Fruit fly (Drosophila melanogaster): Measurements from ENCODE around the gene Efa6.

Gene Efa6

DNA sequence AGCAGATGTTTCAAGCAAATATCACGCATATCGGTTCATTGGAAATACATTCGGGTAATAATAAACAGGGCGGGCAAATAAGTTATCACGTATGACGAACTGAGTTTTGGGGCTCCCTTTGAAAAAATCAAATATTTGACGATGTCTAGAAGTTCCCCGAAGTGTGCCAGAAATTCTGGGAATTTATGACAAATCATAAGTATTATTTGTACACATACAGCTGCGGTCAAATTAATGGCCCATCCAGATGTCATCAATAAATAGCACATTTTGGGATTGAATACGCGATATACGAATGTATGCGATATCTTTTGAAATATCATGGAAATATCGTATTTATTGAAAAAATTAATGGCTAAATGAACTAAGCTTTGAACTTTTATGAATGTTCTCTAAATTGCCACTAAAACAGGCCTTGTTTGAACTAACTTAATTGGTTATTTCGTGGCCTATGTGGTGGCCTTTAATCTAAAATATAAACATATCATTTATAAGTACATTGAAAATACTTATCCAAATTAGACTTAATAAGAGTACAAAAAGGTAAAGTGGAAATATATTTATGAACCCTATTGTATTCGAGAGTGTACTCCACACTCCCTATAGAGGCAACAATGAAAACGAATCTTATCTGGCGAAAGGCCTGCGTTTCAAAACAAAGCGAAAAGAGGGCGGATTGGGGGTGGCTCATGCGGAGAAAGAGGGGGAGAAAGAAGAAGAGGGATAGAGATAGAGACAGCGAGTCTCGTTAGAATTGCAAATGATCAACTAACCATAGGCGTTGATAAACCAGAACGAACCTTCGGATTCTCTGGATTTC, 38.2 kb downstream of the Efa6 start (continued):
- no peak for TF ChIP-seq dac (GFP tag; optimal IDR thresholded peaks at IDR 0.05)
- no peak for TF ChIP-seq CG6854 (GFP tag; optimal IDR thresholded peaks at IDR 0.05)
- peak; percentile 54 for TF ChIP-seq Hr4 (GFP tag; optimal IDR thresholded peaks at IDR 0.05)
- TF ChIP-seq lz (GFP tag; optimal IDR thresholded peaks at IDR 0.05) = peak; percentile 34
- TF ChIP-seq CG9139 (GFP tag; optimal IDR thresholded peaks at IDR 0.05) = no peak
- TF ChIP-seq salr (GFP tag; optimal IDR thresholded peaks at IDR 0.05) = no peak
- TF ChIP-seq Ets96B (tag; optimal IDR thresholded peaks at IDR 0.05) = peak; percentile 35
- peak; percentile 41 for TF ChIP-seq spab (GFP tag; optimal IDR thresholded peaks at IDR 0.05)
- no peak for TF ChIP-seq CG3032 (tag; optimal IDR thresholded peaks at IDR 0.05)
- TF ChIP-seq net (GFP tag; optimal IDR thresholded peaks at IDR 0.05) = peak; percentile 33
- TF ChIP-seq CG8319 (GFP tag; optimal IDR thresholded peaks at IDR 0.05) = no peak
- TF ChIP-seq Eip78C (GFP tag) = peak; percentile 82
- no peak for TF ChIP-seq CG11762 (GFP tag; optimal IDR thresholded peaks at IDR 0.05; ENCODE audit: insufficient read depth)
- peak; percentile 49 for TF ChIP-seq acj6 (GFP tag; optimal IDR thresholded peaks at IDR 0.05)
- TF ChIP-seq Ets21C (GFP tag; optimal IDR thresholded peaks at IDR 0.05) = peak; percentile 34
- TF ChIP-seq Hr39 (GFP tag; optimal IDR thresholded peaks at IDR 0.05) = peak; percentile 61
- peak; percentile 76 for TF ChIP-seq fkh (GFP tag; optimal IDR thresholded peaks at IDR 0.05)
- TF ChIP-seq fd85E (GFP tag; optimal IDR thresholded peaks at IDR 0.05) = no peak
- no peak for TF ChIP-seq CG7368 (GFP tag; optimal IDR thresholded peaks at IDR 0.05)
- no peak for TF ChIP-seq Gug (GFP tag; IDR thresholded peaks at IDR 0.05)
- TF ChIP-seq esn (GFP tag; optimal IDR thresholded peaks at IDR 0.05) = peak; percentile 81
- no peak for TF ChIP-seq ss (GFP tag; optimal IDR thresholded peaks at IDR 0.05)
- peak; percentile 47 for TF ChIP-seq CG6808 (GFP tag; optimal IDR thresholded peaks at IDR 0.05)
- TF ChIP-seq CG10631 (GFP tag; optimal IDR thresholded peaks at IDR 0.05) = peak; percentile 46
- TF ChIP-seq Eip75B (GFP tag; optimal IDR thresholded peaks at IDR 0.05) = peak; percentile 11
- peak; percentile 14 for TF ChIP-seq CG6276 (GFP tag; optimal IDR thresholded peaks at IDR 0.05)
- TF ChIP-seq CG6163 (GFP tag; IDR thresholded peaks at IDR 0.05) = no peak
- TF ChIP-seq topi (GFP tag; optimal IDR thresholded peaks at IDR 0.05) = peak; percentile 66
- TF ChIP-seq CG31627 (GFP tag; optimal IDR thresholded peaks at IDR 0.05) = peak; percentile 57
- TF ChIP-seq CG3919 (GFP tag; optimal IDR thresholded peaks at IDR 0.05) = peak; percentile 16
- TF ChIP-seq achi (GFP tag; optimal IDR thresholded peaks at IDR 0.05) = peak; percentile 42
- peak; percentile 67 for TF ChIP-seq cyc (GFP tag; optimal IDR thresholded peaks at IDR 0.05)

DNA sequence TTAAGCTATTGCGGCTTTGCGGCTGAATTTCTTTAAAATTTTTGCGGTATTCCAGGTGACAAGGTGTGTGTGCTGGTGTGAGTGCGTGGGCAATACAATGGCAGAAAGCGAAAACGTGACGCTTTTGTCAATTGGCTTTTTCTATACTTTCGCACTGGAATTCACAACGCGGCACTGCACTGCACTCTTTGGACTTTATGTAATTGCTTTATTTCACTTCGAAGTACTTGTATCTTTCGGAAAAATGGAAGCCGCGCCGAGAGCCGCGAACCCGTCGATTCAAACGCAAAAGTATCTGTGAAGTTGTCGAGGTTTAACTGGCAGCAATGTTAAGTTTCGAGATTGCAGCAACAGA, 38.8 kb downstream of the Efa6 start:
- TF ChIP-seq OdsH (GFP tag; optimal IDR thresholded peaks at IDR 0.05) (no peak), spab (GFP tag; optimal IDR thresholded peaks at IDR 0.05) (no peak), Eip75B (GFP tag; optimal IDR thresholded peaks at IDR 0.05) (no peak), topi (GFP tag; optimal IDR thresholded peaks at IDR 0.05) (no peak), CG10631 (GFP tag; optimal IDR thresholded peaks at IDR 0.05) (no peak), Hr38 (GFP tag; optimal IDR thresholded peaks at IDR 0.05) (no peak), eg (GFP tag; IDR thresholded peaks at IDR 0.05) (no peak), CG8319 (GFP tag; optimal IDR thresholded peaks at IDR 0.05) (no peak), fd59A (GFP tag; optimal IDR thresholded peaks at IDR 0.05) (no peak), Sox102F (GFP tag; optimal IDR thresholded peaks at IDR 0.05) (no peak), cyc (GFP tag; optimal IDR thresholded peaks at IDR 0.05) (no peak), vri (GFP tag; optimal IDR thresholded peaks at IDR 0.05) (no peak), fd85E (GFP tag; optimal IDR thresholded peaks at IDR 0.05) (no peak)

All from whole organism, prepupa.